Worm (Caenorhabditis elegans) whole organism, L4 larva: ENCODE measurements around the gene fut-3.

Experiments
- ces-1 ChIP-seq: fragments of 150-350 bp; sonication (generic microtip); optimal IDR thresholded peaks from 4 replicates; lab custom pipeline; 2014; ENCODE audit warnings: missing biosample characterization, missing genetic modification reagents, missing genetic modification characterization
- egl-43 ChIP-seq: fragments of 200-800 bp; sonication (Bioruptor generic); IDR thresholded peaks from 2 replicates; pipeline ENCODE4 v1.3.6; 2022; ENCODE audit warnings: missing genetic modification reagents, missing genetic modification characterization, missing compliant biosample characterization
- nhr-6 ChIP-seq: fragments of 150-350 bp; optimal IDR thresholded peaks from 2 replicates; lab custom pipeline; 2014; ENCODE audit warnings: missing biosample characterization, missing genetic modification characterization
- skn-1 ChIP-seq: fragments of 150-350 bp; optimal IDR thresholded peaks from 2 replicates; lab custom pipeline; 2014; ENCODE audit warnings: missing biosample characterization, missing genetic modification characterization
- zag-1 ChIP-seq: fragments of 150-350 bp; optimal IDR thresholded peaks from 2 replicates; lab custom pipeline; 2014; ENCODE audit warnings: missing biosample characterization, missing genetic modification characterization

- no peak for TF ChIP-seq zag-1
- peak; percentile 77 for TF ChIP-seq nhr-6 (tag; lab: Kevin White, UChicago)
- no peak for TF ChIP-seq ces-1
- no peak for TF ChIP-seq skn-1
- TF ChIP-seq egl-43 (GFP tag; lab: Robert Waterston, UW) = no peak
Observed at ce11 chrII:5649236-5650004, 10.2 kb downstream of the fut-3 start, which contains the start of the genes sam-4, F59E12.17 and zyg-1.
